Worm (Caenorhabditis elegans): ENCODE results near the gene plk-1.

plk-1 gene

DNA sequence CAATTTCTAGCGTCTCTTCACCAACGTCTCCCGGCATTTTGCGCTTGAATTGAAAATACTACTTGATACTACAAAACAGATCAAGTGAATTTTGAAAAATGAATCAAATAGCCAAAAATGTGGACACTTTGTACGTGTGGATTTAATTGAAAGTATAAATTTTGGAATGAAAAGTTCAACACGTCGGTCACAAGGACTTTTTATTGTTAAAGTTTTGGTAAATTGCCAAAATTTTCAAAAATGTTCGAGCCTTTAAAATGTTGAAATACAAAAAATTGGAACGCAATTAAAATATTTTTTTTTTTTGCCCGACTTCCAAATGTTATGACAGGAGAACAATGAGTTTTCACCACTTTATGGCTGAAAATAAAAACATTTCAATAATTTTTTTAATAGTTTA is 3.0 kb upstream of the plk-1 start, which contains the start of gene K06H7.8:
TSS of gene K06H7.8 (minus strand) at position 101 of the 400 bp plus-strand sequence.
- TF ChIP-seq unc-55 (GFP tag; optimal IDR thresholded peaks at IDR 0.05), result no peak
- no peak for TF ChIP-seq blmp-1 (tag; optimal IDR thresholded peaks at IDR 0.05; ENCODE audit: insufficient read depth)
- TF ChIP-seq zag-1 (tag; optimal IDR thresholded peaks at IDR 0.05), result no peak
- no peak for TF ChIP-seq F13H6.1 (tag; optimal IDR thresholded peaks at IDR 0.05)
- TF ChIP-seq skn-1 (tag; optimal IDR thresholded peaks at IDR 0.05), result no peak
- TF ChIP-seq crh-2 (tag; optimal IDR thresholded peaks at IDR 0.05), result no peak
- no peak for TF ChIP-seq ZK546.5 (tag; optimal IDR thresholded peaks at IDR 0.05)
- TF ChIP-seq egl-27 (tag; optimal IDR thresholded peaks at IDR 0.05), result no peak
- TF ChIP-seq Y55F3AM.14 (GFP tag; optimal IDR thresholded peaks at IDR 0.05), result no peak
- no peak for TF ChIP-seq ama-1 (optimal IDR thresholded peaks at IDR 0.05)
- TF ChIP-seq nhr-11 (tag; optimal IDR thresholded peaks at IDR 0.05), result no peak
- TF ChIP-seq unc-39 (tag; optimal IDR thresholded peaks at IDR 0.05), result no peak

DNA sequence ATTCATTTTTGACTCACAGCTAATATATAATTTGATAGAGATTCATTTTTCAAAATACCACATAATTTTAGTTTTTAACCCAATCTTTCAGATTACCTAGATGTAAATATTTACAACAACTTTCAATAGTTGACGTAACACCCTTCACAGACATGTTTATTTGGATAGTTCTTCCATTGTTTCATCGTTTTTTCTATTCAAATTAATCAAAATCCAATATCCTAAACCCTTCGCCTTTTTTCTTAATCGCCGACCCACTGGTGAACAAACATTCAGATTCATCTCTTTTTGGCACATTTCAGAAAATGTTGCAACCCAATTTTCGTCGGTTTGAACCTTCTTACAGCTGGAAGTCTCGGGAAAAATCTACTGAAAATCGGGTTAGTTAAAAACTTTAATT is 2.1 kb upstream of the plk-1 start, which contains the start of gene K06H7.1:
TSS of gene K06H7.1 (plus strand) at position 301 of the 400 bp plus-strand sequence.
- TF ChIP-seq ceh-82 (tag; optimal IDR thresholded peaks at IDR 0.05), result no peak
- TF ChIP-seq unc-62 (GFP tag; optimal IDR thresholded peaks at IDR 0.05), result no peak
- TF ChIP-seq R02D3.7 (tag; optimal IDR thresholded peaks at IDR 0.05), result no peak
- TF ChIP-seq mab-5 (tag; optimal IDR thresholded peaks at IDR 0.05), result no peak
- no peak for TF ChIP-seq skn-1 (tag; optimal IDR thresholded peaks at IDR 0.05)
- TF ChIP-seq ztf-11 (tag; optimal IDR thresholded peaks at IDR 0.05), result no peak
- TF ChIP-seq mdl-1 (tag; optimal IDR thresholded peaks at IDR 0.05), result no peak
- TF ChIP-seq crh-2 (tag; optimal IDR thresholded peaks at IDR 0.05), result no peak
- TF ChIP-seq nhr-11 (tag; optimal IDR thresholded peaks at IDR 0.05), result no peak
- no peak for TF ChIP-seq fos-1 (tag; optimal IDR thresholded peaks at IDR 0.05)
- no peak for TF ChIP-seq ztf-1 (GFP tag; conservative IDR thresholded peaks at IDR 0.05)

DNA sequence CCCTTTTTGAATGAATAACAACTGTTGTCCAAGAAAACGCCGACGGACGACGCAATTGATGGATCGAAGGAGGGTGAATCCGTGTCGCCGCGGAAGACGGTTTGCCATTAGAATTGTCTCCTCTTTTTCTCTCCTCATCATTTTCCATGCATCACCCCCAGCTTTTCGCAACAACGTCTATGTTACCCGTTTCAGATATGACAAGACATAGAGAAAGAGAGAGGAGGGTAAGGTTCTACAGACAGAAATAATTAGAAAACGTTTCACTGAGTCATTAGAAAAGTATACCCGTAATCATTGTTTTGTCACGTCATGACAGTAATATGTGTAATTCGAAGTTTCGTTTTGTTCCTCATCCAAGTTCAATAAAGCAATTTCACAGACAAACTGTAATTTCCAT is 4.6 kb downstream of the plk-1 start:
- TF ChIP-seq nhr-21 (tag; optimal IDR thresholded peaks at IDR 0.05) (peak; percentile 3), skn-1 (tag; optimal IDR thresholded peaks at IDR 0.05) (no peak)

DNA sequence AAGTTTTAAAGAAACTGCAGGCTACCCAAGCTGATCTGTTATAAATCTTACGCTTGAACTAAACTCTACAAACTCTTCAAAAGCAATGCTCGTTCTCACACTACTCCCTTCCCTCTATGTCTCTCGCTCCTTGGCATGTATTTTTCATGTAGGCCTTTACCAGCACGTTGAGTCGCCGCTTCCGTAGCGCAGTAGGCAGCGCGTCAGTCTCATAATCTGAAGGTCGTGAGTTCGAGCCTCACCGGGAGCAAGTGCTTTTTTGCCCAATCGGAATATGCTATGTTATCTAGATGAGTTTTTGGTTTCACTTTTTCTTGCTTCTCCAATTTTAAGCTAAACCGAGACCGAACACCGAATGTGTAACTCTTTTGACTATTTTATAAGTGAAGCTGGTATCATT is 5.3 kb downstream of the plk-1 start:
- no peak for TF ChIP-seq elt-1 (tag; optimal IDR thresholded peaks at IDR 0.05)
- TF ChIP-seq nhr-129 (tag; optimal IDR thresholded peaks at IDR 0.05), result peak; percentile 75
- peak; percentile 32 for TF ChIP-seq Y55F3AM.14 (GFP tag; optimal IDR thresholded peaks at IDR 0.05)
- TF ChIP-seq sma-9 (GFP tag; optimal IDR thresholded peaks at IDR 0.05), result peak; percentile 57
- TF ChIP-seq sma-9 (tag; optimal IDR thresholded peaks at IDR 0.05), result no peak
- peak; percentile 49 for TF ChIP-seq C34F6.9 (tag; optimal IDR thresholded peaks at IDR 0.05)
- TF ChIP-seq blmp-1 (tag; optimal IDR thresholded peaks at IDR 0.05; ENCODE audit: insufficient read depth), result no peak
- TF ChIP-seq aly-2 (tag; optimal IDR thresholded peaks at IDR 0.05), result no peak
- TF ChIP-seq unc-55 (GFP tag; optimal IDR thresholded peaks at IDR 0.05), result peak; percentile 84
- TF ChIP-seq lin-11 (tag; optimal IDR thresholded peaks at IDR 0.05), result no peak
- peak; percentile 28 for TF ChIP-seq F13H6.1 (tag; optimal IDR thresholded peaks at IDR 0.05)
- TF ChIP-seq fos-1 (tag; optimal IDR thresholded peaks at IDR 0.05), result peak; percentile 10
- TF ChIP-seq nhr-10 (tag; optimal IDR thresholded peaks at IDR 0.05), result no peak
- peak; percentile 31 for TF ChIP-seq gmeb-1 (tag; optimal IDR thresholded peaks at IDR 0.05)
- TF ChIP-seq sma-3 (GFP tag; optimal IDR thresholded peaks at IDR 0.05), result peak; percentile 40
- peak; percentile 36 to 57 for TF ChIP-seq lsy-2 (tag; optimal IDR thresholded peaks at IDR 0.05)
- peak; percentile 20 for TF ChIP-seq zag-1 (tag; optimal IDR thresholded peaks at IDR 0.05)
- TF ChIP-seq ceh-16 (tag; optimal IDR thresholded peaks at IDR 0.05), result no peak

DNA sequence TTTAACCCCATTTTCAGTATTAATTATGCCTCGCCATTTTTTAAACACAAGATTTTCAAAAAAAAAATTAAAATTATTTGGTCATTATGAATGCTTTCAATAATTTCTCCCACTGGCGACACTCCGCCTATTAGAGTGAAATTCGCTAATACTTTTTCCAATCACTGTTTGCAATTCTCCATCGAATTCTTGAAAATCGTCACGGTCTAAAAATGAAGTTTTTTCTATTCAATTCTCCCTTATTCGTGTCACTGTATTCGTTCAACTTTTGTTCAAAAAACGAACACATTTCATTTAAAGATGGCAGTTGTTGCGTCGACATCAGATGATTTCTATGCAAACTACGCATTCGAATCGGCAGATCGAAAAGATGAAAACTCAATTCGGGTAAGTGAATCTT is 7.3 kb downstream of the plk-1 start, which contains the start of gene C14B9.3:
TSS of gene C14B9.3 (plus strand) at position 301 of the 400 bp plus-strand sequence.
- TF ChIP-seq aly-2 (tag; optimal IDR thresholded peaks at IDR 0.05) (no peak), nhr-21 (tag; optimal IDR thresholded peaks at IDR 0.05) (no peak), ceh-82 (tag; optimal IDR thresholded peaks at IDR 0.05) (no peak), nhr-11 (tag; optimal IDR thresholded peaks at IDR 0.05) (no peak), egl-27 (tag; optimal IDR thresholded peaks at IDR 0.05) (no peak), mdl-1 (tag; optimal IDR thresholded peaks at IDR 0.05) (no peak), zag-1 (tag; optimal IDR thresholded peaks at IDR 0.05) (no peak), alr-1 (tag; optimal IDR thresholded peaks at IDR 0.05) (no peak), sma-3 (GFP tag; optimal IDR thresholded peaks at IDR 0.05) (no peak), peb-1 (tag; optimal IDR thresholded peaks at IDR 0.05) (no peak), crh-2 (tag; optimal IDR thresholded peaks at IDR 0.05) (no peak), mab-5 (tag; optimal IDR thresholded peaks at IDR 0.05) (no peak), ceh-16 (tag; optimal IDR thresholded peaks at IDR 0.05) (no peak), lsy-2 (tag; optimal IDR thresholded peaks at IDR 0.05) (no peak), nhr-23 (tag; optimal IDR thresholded peaks at IDR 0.05) (no peak)

Data from whole organism, L2 larva.